Fruit fly (Drosophila melanogaster) whole organism, embryonic: ENCODE measurements around the gene CG32985.

ENCODE experiments used
- ATbp ChIP-seq: fragments of 200-800 bp; sonication (Bioruptor generic); optimal IDR thresholded peaks from 2 replicates; lab custom pipeline; 2017; ENCODE audit warnings: missing biosample characterization, mild to moderate bottlenecking, missing genetic modification characterization, missing genetic modification reagents
- Abd-B ChIP-seq: fragments of 200-800 bp; sonication (Bioruptor generic); optimal IDR thresholded peaks from 2 replicates; lab custom pipeline; 2018; ENCODE audit warnings: missing biosample characterization, mild to moderate bottlenecking, missing genetic modification characterization, moderate library complexity
- Asciz ChIP-seq: fragments of 200-800 bp; sonication (Bioruptor generic); optimal IDR thresholded peaks from 2 replicates; lab custom pipeline; 2017; ENCODE audit warnings: missing biosample characterization, mild to moderate bottlenecking, missing genetic modification characterization, missing genetic modification reagents
- BtbVII ChIP-seq: fragments of 200-800 bp; sonication (Bioruptor generic); optimal IDR thresholded peaks from 3 replicates; lab custom pipeline; 2017; ENCODE audit warnings: missing biosample characterization, mild to moderate bottlenecking, missing genetic modification characterization
- CG11456 ChIP-seq: fragments of 200-800 bp; sonication (Bioruptor generic); IDR thresholded peaks from 3 replicates; pipeline ENCODE4 v1.3.6; 2022; ENCODE audit warnings: missing biosample characterization, missing genetic modification characterization
- CG12071 ChIP-seq: fragments of 200-800 bp; sonication (Bioruptor generic); optimal IDR thresholded peaks from 3 replicates; lab custom pipeline; 2018; ENCODE audit warnings: missing biosample characterization, mild to moderate bottlenecking, missing genetic modification characterization
- CG12219 ChIP-seq: fragments of 200-800 bp; sonication (Bioruptor generic); optimal IDR thresholded peaks from 3 replicates; lab custom pipeline; 2018; ENCODE audit warnings: missing biosample characterization, mild to moderate bottlenecking, missing genetic modification characterization
- CG12769 ChIP-seq: fragments of 200-800 bp; sonication (Bioruptor generic); optimal IDR thresholded peaks from 2 replicates; lab custom pipeline; 2019; ENCODE audit warnings: missing biosample characterization, mild to moderate bottlenecking, missing genetic modification characterization, moderate library complexity
- CG13296 ChIP-seq: fragments of 200-800 bp; sonication (Bioruptor generic); optimal IDR thresholded peaks from 3 replicates; lab custom pipeline; 2018; ENCODE audit warnings: missing biosample characterization, mild to moderate bottlenecking, missing genetic modification characterization
- CG17385 ChIP-seq: fragments of 200-800 bp; sonication (Bioruptor generic); optimal IDR thresholded peaks from 3 replicates; lab custom pipeline; 2018; ENCODE audit warnings: missing biosample characterization, mild to moderate bottlenecking, missing genetic modification characterization
- CG17568 ChIP-seq: fragments of 200-800 bp; sonication (Bioruptor generic); optimal IDR thresholded peaks from 2 replicates; lab custom pipeline; 2018; ENCODE audit warnings: missing biosample characterization, mild to moderate bottlenecking, missing genetic modification characterization, moderate library complexity
- CG2678 ChIP-seq: fragments of 200-800 bp; sonication (Bioruptor generic); optimal IDR thresholded peaks from 3 replicates; lab custom pipeline; 2019; ENCODE audit warnings: missing biosample characterization, mild to moderate bottlenecking, missing genetic modification characterization, moderate library complexity
- CG32532 ChIP-seq: fragments of 200-800 bp; sonication (Bioruptor generic); IDR thresholded peaks from 2 replicates; pipeline ENCODE4 v1.3.6; 2022; ENCODE audit warnings: missing biosample characterization, missing genetic modification characterization
- CG3281 ChIP-seq: fragments of 200-800 bp; sonication (Bioruptor generic); optimal IDR thresholded peaks from 3 replicates; lab custom pipeline; 2017; ENCODE audit warnings: missing biosample characterization, mild to moderate bottlenecking, missing genetic modification characterization
- CG34376 ChIP-seq: fragments of 200-800 bp; sonication (Bioruptor generic); optimal IDR thresholded peaks from 2 replicates; lab custom pipeline; 2018; ENCODE audit warnings: missing biosample characterization, mild to moderate bottlenecking, missing genetic modification characterization
- CG3838 ChIP-seq: fragments of 200-800 bp; sonication (Bioruptor generic); optimal IDR thresholded peaks from 3 replicates; lab custom pipeline; 2016; ENCODE audit warnings: missing biosample characterization, missing genetic modification characterization
- CG6689 ChIP-seq: fragments of 200-800 bp; sonication (Bioruptor generic); IDR thresholded peaks from 2 replicates; pipeline ENCODE4 v1.3.6; 2022; ENCODE audit warnings: missing biosample characterization, missing genetic modification characterization
- CG6813 ChIP-seq: fragments of 200-800 bp; sonication (Bioruptor generic); optimal IDR thresholded peaks from 2 replicates; lab custom pipeline; 2017; ENCODE audit warnings: missing biosample characterization, missing genetic modification characterization, mild to moderate bottlenecking, moderate library complexity, missing genetic modification reagents
- CG6854 ChIP-seq: fragments of 200-800 bp; sonication (Bioruptor generic); optimal IDR thresholded peaks from 3 replicates; lab custom pipeline; 2017; ENCODE audit warnings: missing biosample characterization, mild to moderate bottlenecking, missing genetic modification characterization
- D19B ChIP-seq: fragments of 200-800 bp; sonication (Bioruptor generic); optimal IDR thresholded peaks from 2 replicates; lab custom pipeline; 2017; ENCODE audit warnings: missing biosample characterization, mild to moderate bottlenecking, missing genetic modification characterization
- ERR ChIP-seq: fragments of 200-800 bp; sonication (Bioruptor generic); optimal IDR thresholded peaks from 2 replicates; lab custom pipeline; 2016; ENCODE audit warnings: missing biosample characterization, missing genetic modification characterization
- GATAe ChIP-seq: fragments of 200-800 bp; sonication (Bioruptor generic); conservative IDR thresholded peaks from 2 replicates; pipeline ENCODE4 v1.3.6; 2022; ENCODE audit warnings: missing biosample characterization, missing genetic modification characterization
- Max ChIP-seq: fragments of 200-800 bp; sonication (Bioruptor generic); optimal IDR thresholded peaks from 2 replicates; lab custom pipeline; 2016; ENCODE audit warnings: missing biosample characterization, mild to moderate bottlenecking, missing genetic modification characterization
- Med ChIP-seq: fragments of 200-800 bp; sonication (Bioruptor generic); peaks from one replicate; lab custom pipeline; 2016; ENCODE audit warnings: missing biosample characterization, missing genetic modification characterization, mild to moderate bottlenecking, inconsistent platforms, moderate library complexity
- Opbp ChIP-seq: fragments of 200-800 bp; sonication (Bioruptor generic); IDR thresholded peaks from 3 replicates; pipeline ENCODE4 v1.3.6; 2022; ENCODE audit warnings: missing biosample characterization, missing genetic modification characterization; ENCODE audit not compliant: partially characterized antibody
- PHDP ChIP-seq: fragments of 200-800 bp; sonication (Bioruptor generic); optimal IDR thresholded peaks from 3 replicates; lab custom pipeline; 2018; ENCODE audit warnings: missing biosample characterization, mild to moderate bottlenecking, missing genetic modification characterization, moderate library complexity
- Pdp1 ChIP-seq, 2 experiments: fragments of 200-800 bp; sonication (Bioruptor generic); optimal IDR thresholded peaks; 3 replicates each; lab custom pipeline; 2016; ENCODE audit warnings: missing biosample characterization in 2 of 2, missing genetic modification characterization in 2 of 2, mild to moderate bottlenecking in 1 of 2, moderate library complexity in 1 of 2
- TFAM ChIP-seq: fragments of 200-800 bp; sonication (Bioruptor generic); optimal IDR thresholded peaks from 2 replicates; lab custom pipeline; 2017; ENCODE audit warnings: missing biosample characterization, missing genetic modification characterization, inconsistent platforms
- cas ChIP-seq: fragments of 200-800 bp; sonication (Bioruptor generic); IDR thresholded peaks from 2 replicates; pipeline ENCODE4 v1.3.6; 2022; ENCODE audit warnings: missing biosample characterization, missing genetic modification characterization
- danr ChIP-seq: fragments of 200-800 bp; sonication (Bioruptor generic); IDR thresholded peaks from 2 replicates; pipeline ENCODE4 v1.3.6; 2022; ENCODE audit warnings: missing biosample characterization, missing genetic modification characterization
- exex ChIP-seq: fragments of 200-800 bp; sonication (Bioruptor generic); optimal IDR thresholded peaks from 4 replicates; lab custom pipeline; 2018; ENCODE audit warnings: missing biosample characterization, mild to moderate bottlenecking, missing genetic modification characterization, moderate library complexity
- fd64A ChIP-seq: fragments of 200-800 bp; sonication (Bioruptor generic); optimal IDR thresholded peaks from 3 replicates; lab custom pipeline; 2018; ENCODE audit warnings: missing biosample characterization, mild to moderate bottlenecking, missing genetic modification characterization
- jing ChIP-seq: fragments of 200-800 bp; sonication (Bioruptor generic); optimal IDR thresholded peaks from 2 replicates; lab custom pipeline; 2018; ENCODE audit warnings: missing biosample characterization, mild to moderate bottlenecking, missing genetic modification characterization
- lab ChIP-seq: fragments of 200-800 bp; sonication (Bioruptor generic); optimal IDR thresholded peaks from 3 replicates; lab custom pipeline; 2017; ENCODE audit warnings: missing biosample characterization, missing genetic modification characterization, mild to moderate bottlenecking, moderate library complexity, missing genetic modification reagents
- mirr ChIP-seq: fragments of 200-800 bp; sonication (Bioruptor generic); optimal IDR thresholded peaks from 3 replicates; lab custom pipeline; 2018; ENCODE audit warnings: missing biosample characterization, mild to moderate bottlenecking, missing genetic modification characterization
- odd ChIP-seq: fragments of 200-800 bp; sonication (Bioruptor generic); optimal IDR thresholded peaks from 2 replicates; lab custom pipeline; 2017; ENCODE audit warnings: missing biosample characterization, mild to moderate bottlenecking, missing genetic modification characterization
- sd ChIP-seq: fragments of 200-800 bp; sonication (Bioruptor generic); optimal IDR thresholded peaks from 3 replicates; lab custom pipeline; 2018; ENCODE audit warnings: missing biosample characterization, mild to moderate bottlenecking, missing genetic modification characterization, moderate library complexity
- sens ChIP-seq: fragments of 200-800 bp; sonication (Bioruptor generic); peaks from one replicate; lab custom pipeline; 2016; ENCODE audit warnings: missing biosample characterization, missing genetic modification characterization
- sug ChIP-seq: fragments of 200-800 bp; optimal IDR thresholded peaks from 2 replicates; lab custom pipeline; 2019; ENCODE audit warnings: missing biosample characterization, mild to moderate bottlenecking, missing genetic modification characterization, moderate library complexity
- unpg ChIP-seq: fragments of 200-800 bp; sonication (Bioruptor generic); optimal IDR thresholded peaks from 3 replicates; lab custom pipeline; 2018; ENCODE audit warnings: missing biosample characterization, mild to moderate bottlenecking, missing genetic modification characterization, moderate library complexity
- wek ChIP-seq: fragments of 200-800 bp; sonication (Bioruptor generic); optimal IDR thresholded peaks from 3 replicates; lab custom pipeline; 2018; ENCODE audit warnings: missing biosample characterization, mild to moderate bottlenecking, missing genetic modification characterization, moderate library complexity

Gene CG32985

DNA sequence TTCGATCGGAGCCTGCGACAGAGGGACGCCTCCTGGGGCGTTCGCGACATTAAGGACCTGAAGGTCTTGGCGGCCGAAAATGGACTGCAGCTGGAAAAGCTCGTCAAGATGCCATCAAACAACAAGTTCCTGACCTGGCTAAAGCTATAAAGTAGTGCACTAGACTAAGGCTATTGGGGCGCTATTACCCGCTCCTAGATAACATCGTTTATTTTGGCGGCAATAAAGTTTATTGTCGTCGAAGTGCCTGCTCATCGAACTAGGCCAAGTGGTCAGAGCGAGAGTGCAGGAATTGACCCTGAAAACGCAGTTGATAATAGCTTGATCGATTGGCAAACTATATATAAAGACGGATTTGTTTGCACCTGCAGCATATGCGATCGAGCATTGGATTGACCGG is 35.9 kb downstream of the CG32985 start, which contains the start of gene Try29F:
TSS of gene Try29F (plus strand) at position 301 of the 400 bp plus-strand sequence.
- no peak for TF ChIP-seq Max
- TF ChIP-seq D19B (GFP tag; lab: Kevin White, UChicago): no peak
- 0 out of 3 replicates have a peak, but pooled peaks have one; percentile 1 for TF ChIP-seq CG11456
- TF ChIP-seq, all 482 proteins: peak for 1

DNA sequence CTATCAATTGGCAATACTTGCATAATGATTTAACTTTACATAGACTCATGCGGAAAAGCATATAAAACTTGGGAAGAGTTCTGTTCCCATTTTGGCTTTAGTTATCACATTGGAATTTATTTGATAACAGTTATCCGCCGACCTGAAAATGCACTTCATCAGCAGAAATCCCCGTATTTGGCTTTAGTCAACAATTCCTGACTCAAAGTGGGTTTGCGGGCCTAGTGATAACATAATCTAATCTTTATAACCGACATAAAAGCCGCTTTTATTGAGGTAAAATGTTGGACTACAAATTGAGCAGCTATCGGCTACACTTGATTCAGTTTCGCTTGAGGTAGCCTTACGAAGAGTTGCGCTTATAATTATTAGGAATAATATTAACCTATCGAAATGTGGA is 47.9 kb downstream of the CG32985 start, which contains the start of gene CG9568:
TSS of gene CG9568 (plus strand) at position 317 of the 400 bp plus-strand sequence.
- TF ChIP-seq odd (GFP tag; lab: Kevin White, UChicago) (peak; percentile 6), CG17385 (GFP tag; lab: Kevin White, UChicago) (peak; percentile 2), sd (peak; percentile 80), CG12071 (GFP tag; lab: Kevin White, UChicago) (peak; percentile 48), Med (peak; percentile 53), CG34376 (peak; percentile 54), Opbp (no peak), CG6689 (GFP tag; lab: Robert Waterston, UW) (no peak), danr (no peak), CG12219 (GFP tag; lab: Kevin White, UChicago) (peak; percentile 2), sug (tag; lab: Kevin White, UChicago) (peak; percentile 19), sens (peak; percentile 42), exex (tag; lab: Kevin White, UChicago) (peak; percentile 49), CG6854 (GFP tag; lab: Kevin White, UChicago) (no peak), TFAM (GFP tag; lab: Kevin White, UChicago) (no peak), lab (peak; percentile 18), D19B (GFP tag; lab: Kevin White, UChicago) (peak; percentile 22), ERR (no peak), CG3281 (GFP tag; lab: Kevin White, UChicago) (peak; percentile 7), CG3838 (GFP tag; lab: Kevin White, UChicago) (no peak), Abd-B (GFP tag; lab: Kevin White, UChicago) (no peak), jing (GFP tag; lab: Kevin White, UChicago) (no peak), CG2678 (tag; lab: Kevin White, UChicago) (peak; percentile 17), PHDP (tag; lab: Kevin White, UChicago) (peak; percentile 2), cas (no peak), ATbp (GFP tag; lab: Kevin White, UChicago) (peak; percentile 9), Pdp1 (GFP tag; optimal IDR thresholded peaks at IDR 0.05; lab: Kevin White, UChicago) (peak in 1 of 2 experiments; percentile 38), fd64A (GFP tag; lab: Kevin White, UChicago) (peak; percentile 7), CG32532 (no peak), CG17568 (GFP tag; lab: Kevin White, UChicago) (peak; percentile 33), unpg (GFP tag; lab: Kevin White, UChicago) (peak; percentile 5), BtbVII (GFP tag; lab: Kevin White, UChicago) (peak; percentile 14), CG12769 (peak; percentile 13), CG6813 (GFP tag; lab: Kevin White, UChicago) (peak; percentile 17), Asciz (GFP tag; lab: Kevin White, UChicago) (peak; percentile 2), CG13296 (GFP tag; lab: Kevin White, UChicago) (peak; percentile 38), wek (peak; percentile 42), mirr (GFP tag; lab: Kevin White, UChicago) (peak; percentile 47), GATAe (GFP tag; lab: Robert Waterston, UW) (peak; percentile 37; the same call in 1 of the 2 replicates)
